Worm (Caenorhabditis elegans) whole organism, late embryonic: ENCODE measurements around the gene K07H8.11.

Source experiments
- F13H6.1 ChIP-seq: sonication (generic microtip); optimal IDR thresholded peaks from 2 replicates; lab custom pipeline; 2016; ENCODE audit warnings: missing genetic modification characterization, missing compliant biosample characterization
- K02D7.2 ChIP-seq: sonication (generic microtip); optimal IDR thresholded peaks from 2 replicates; lab custom pipeline; 2017; ENCODE audit warnings: mild to moderate bottlenecking, missing genetic modification characterization, missing compliant biosample characterization
- K09A11.1 ChIP-seq: sonication (generic microtip); optimal IDR thresholded peaks from 2 replicates; lab custom pipeline; 2017; ENCODE audit warnings: antibody characterized with exemption, mild to moderate bottlenecking, missing genetic modification characterization, missing compliant biosample characterization; ENCODE audit not compliant: insufficient read depth
- T23F11.4 ChIP-seq: fragments of 200-800 bp; sonication (Bioruptor generic); optimal IDR thresholded peaks from 2 replicates; lab custom pipeline; 2018; ENCODE audit warnings: mild to moderate bottlenecking, missing genetic modification characterization, missing compliant biosample characterization
- Y22D7AL.16 ChIP-seq: sonication (generic microtip); optimal IDR thresholded peaks from 2 replicates; lab custom pipeline; 2016; ENCODE audit warnings: missing genetic modification characterization, missing compliant biosample characterization
- ama-1 ChIP-seq: fragments of 150-350 bp; optimal IDR thresholded peaks from 2 replicates; lab custom pipeline; 2014
- ceh-14 ChIP-seq: sonication (generic microtip); optimal IDR thresholded peaks from 2 replicates; lab custom pipeline; 2016; ENCODE audit warnings: missing genotype, missing genetic modification characterization, missing compliant biosample characterization
- ceh-2 ChIP-seq: sonication (generic microtip); optimal IDR thresholded peaks from 2 replicates; lab custom pipeline; 2016; ENCODE audit warnings: missing genotype, missing genetic modification characterization, missing compliant biosample characterization
- ceh-31 ChIP-seq: sonication (generic microtip); optimal IDR thresholded peaks from 2 replicates; lab custom pipeline; 2016; ENCODE audit warnings: missing genetic modification characterization, missing compliant biosample characterization
- ceh-48 ChIP-seq: sonication (generic microtip); optimal IDR thresholded peaks from 2 replicates; lab custom pipeline; 2016; ENCODE audit warnings: missing genetic modification characterization, inconsistent platforms, missing compliant biosample characterization
- ceh-6 ChIP-seq: fragments of 200-800 bp; sonication (Bioruptor generic); optimal IDR thresholded peaks from 2 replicates; lab custom pipeline; 2018; ENCODE audit warnings: mild to moderate bottlenecking, missing genetic modification characterization, missing compliant biosample characterization
- che-1 ChIP-seq: sonication (generic microtip); optimal IDR thresholded peaks from 2 replicates; lab custom pipeline; 2016; ENCODE audit warnings: mild to moderate bottlenecking, missing genetic modification characterization, missing compliant biosample characterization
- dmd-4 ChIP-seq: sonication (generic microtip); optimal IDR thresholded peaks from 2 replicates; lab custom pipeline; 2016; ENCODE audit warnings: borderline replicate concordance, missing genetic modification characterization, missing compliant biosample characterization
- dve-1 ChIP-seq: sonication (generic microtip); optimal IDR thresholded peaks from 2 replicates; lab custom pipeline; 2017; ENCODE audit warnings: antibody characterized with exemption, mild to moderate bottlenecking, missing genetic modification characterization, missing compliant biosample characterization
- elt-2 ChIP-seq: sonication (generic microtip); optimal IDR thresholded peaks from 2 replicates; lab custom pipeline; 2016; ENCODE audit warnings: missing genetic modification reagents, missing genetic modification characterization, missing compliant biosample characterization
- eyg-1 ChIP-seq: sonication (generic microtip); optimal IDR thresholded peaks from 2 replicates; lab custom pipeline; 2016; ENCODE audit warnings: missing genotype, missing genetic modification characterization, missing compliant biosample characterization
- fkh-6 ChIP-seq: sonication (generic microtip); optimal IDR thresholded peaks from 2 replicates; lab custom pipeline; 2016; ENCODE audit warnings: missing genetic modification characterization, missing compliant biosample characterization
- hlh-6 ChIP-seq: sonication (generic microtip); optimal IDR thresholded peaks from 2 replicates; lab custom pipeline; 2016; ENCODE audit warnings: missing genotype, missing genetic modification characterization, missing compliant biosample characterization
- hlh-8 ChIP-seq: sonication (generic microtip); optimal IDR thresholded peaks from 2 replicates; lab custom pipeline; 2016; ENCODE audit warnings: missing genotype, missing genetic modification characterization, missing compliant biosample characterization
- lim-6 ChIP-seq: sonication (generic microtip); optimal IDR thresholded peaks from 2 replicates; lab custom pipeline; 2016; ENCODE audit warnings: missing genetic modification characterization, missing compliant biosample characterization
- lin-11 ChIP-seq: fragments of 200-800 bp; sonication (Bioruptor generic); optimal IDR thresholded peaks from 2 replicates; lab custom pipeline; 2018; ENCODE audit warnings: mild to moderate bottlenecking, missing genetic modification characterization, missing compliant biosample characterization
- madf-2 ChIP-seq: sonication (generic microtip); optimal IDR thresholded peaks from 2 replicates; lab custom pipeline; 2017; ENCODE audit warnings: missing genetic modification characterization, missing compliant biosample characterization
- mec-3 ChIP-seq: sonication (generic microtip); optimal IDR thresholded peaks from 2 replicates; lab custom pipeline; 2016; ENCODE audit warnings: borderline replicate concordance, missing genetic modification characterization, missing compliant biosample characterization
- nfya-1 ChIP-seq: sonication (generic microtip); optimal IDR thresholded peaks from 2 replicates; lab custom pipeline; 2017; ENCODE audit warnings: missing genetic modification characterization, mild to moderate bottlenecking, missing compliant biosample characterization, antibody characterized with exemption, moderate library complexity
- nhr-232 ChIP-seq: sonication (generic microtip); optimal IDR thresholded peaks from 2 replicates; lab custom pipeline; 2016; ENCODE audit warnings: missing genetic modification characterization, missing compliant biosample characterization
- pag-3 ChIP-seq: sonication (generic microtip); optimal IDR thresholded peaks from 2 replicates; lab custom pipeline; 2016; ENCODE audit warnings: missing compliant biosample characterization, missing genetic modification characterization, borderline replicate concordance
- pat-9 ChIP-seq: fragments of 200-800 bp; sonication (Bioruptor generic); optimal IDR thresholded peaks from 2 replicates; lab custom pipeline; 2018; ENCODE audit warnings: mild to moderate bottlenecking, missing genetic modification characterization, moderate library complexity, missing compliant biosample characterization
- pha-2 ChIP-seq: sonication (generic microtip); optimal IDR thresholded peaks from 2 replicates; lab custom pipeline; 2017; ENCODE audit warnings: mild to moderate bottlenecking, missing genetic modification characterization, missing compliant biosample characterization
- pha-4 ChIP-seq: fragments of 150-350 bp; optimal IDR thresholded peaks from 2 replicates; lab custom pipeline; 2018; ENCODE audit warnings: missing biosample characterization, missing genetic modification reagents, missing genetic modification characterization
- pqm-1 ChIP-seq: sonication (generic microtip); optimal IDR thresholded peaks from 2 replicates; lab custom pipeline; 2016; ENCODE audit warnings: missing genetic modification characterization, missing compliant biosample characterization
- pros-1 ChIP-seq: fragments of 150-350 bp; optimal IDR thresholded peaks from 2 replicates; lab custom pipeline; 2014; ENCODE audit warnings: missing biosample characterization, missing genetic modification reagents, missing genetic modification characterization
- ref-2 ChIP-seq: sonication (generic microtip); optimal IDR thresholded peaks from 2 replicates; lab custom pipeline; 2016; ENCODE audit warnings: missing genetic modification characterization, missing compliant biosample characterization
- sox-2 ChIP-seq: fragments of 200-800 bp; sonication (Bioruptor generic); IDR thresholded peaks from 2 replicates; pipeline ENCODE4 v1.3.6; 2022; ENCODE audit warnings: missing genetic modification reagents, missing genetic modification characterization, missing compliant biosample characterization
- unc-3 ChIP-seq, 2 experiments: fragments of 200-800 bp in 1 of 2; sonication (Bioruptor generic) in 1 of 2; sonication (generic microtip) in 1 of 2; conservative IDR thresholded peaks in 1 of 2; optimal IDR thresholded peaks in 1 of 2; 2 replicates each; pipeline versions ENCODE4 v1.3.6 to Lab custom; 2016 to 2022; ENCODE audit warnings: missing compliant biosample characterization in 2 of 2, missing genetic modification characterization in 2 of 2, missing genetic modification reagents in 1 of 2
- unc-42 ChIP-seq: sonication (generic microtip); optimal IDR thresholded peaks from 2 replicates; lab custom pipeline; 2016; ENCODE audit warnings: missing genotype, missing genetic modification characterization, missing compliant biosample characterization
- unc-55 ChIP-seq: sonication (generic microtip); optimal IDR thresholded peaks from 2 replicates; lab custom pipeline; 2017; ENCODE audit warnings: missing biosample characterization, missing genetic modification reagents, missing genetic modification characterization
- unc-86 ChIP-seq: sonication (generic microtip); optimal IDR thresholded peaks from 2 replicates; lab custom pipeline; 2016; ENCODE audit warnings: missing genetic modification characterization, missing compliant biosample characterization
- zip-5 ChIP-seq: sonication (generic microtip); optimal IDR thresholded peaks from 2 replicates; lab custom pipeline; 2016; ENCODE audit warnings: missing genetic modification characterization, missing compliant biosample characterization
- ztf-16 ChIP-seq: sonication (generic microtip); optimal IDR thresholded peaks from 2 replicates; lab custom pipeline; 2017; ENCODE audit warnings: missing genetic modification characterization, missing compliant biosample characterization

The K07H8.11 gene

ce11 chrIV:8275232-8275631, at the start of gene K07H8.11:
K07H8.11 (minus strand) TSS chrIV:8275332.
- TF ChIP-seq madf-2 (no peak), K02D7.2 (tag; lab: Kevin White, UChicago) (no peak), ceh-2 (tag; lab: Kevin White, UChicago) (no peak), che-1 (tag; lab: Kevin White, UChicago) (no peak), eyg-1 (tag; lab: Kevin White, UChicago) (no peak), ceh-14 (tag; lab: Kevin White, UChicago) (no peak), mec-3 (no peak), sox-2 (GFP tag; lab: Robert Waterston, UW) (no peak), K09A11.1 (tag; lab: Kevin White, UChicago) (no peak), unc-86 (tag; lab: Kevin White, UChicago) (no peak), ref-2 (no peak), pqm-1 (tag; lab: Kevin White, UChicago) (no peak)

- TF ChIP-seq unc-42 (tag; lab: Kevin White, UChicago) = no peak
- TF ChIP-seq fkh-6 (tag; lab: Kevin White, UChicago) = no peak
- TF ChIP-seq ceh-14 (tag; lab: Kevin White, UChicago) = no peak
- TF ChIP-seq unc-86 (tag; lab: Kevin White, UChicago) = no peak
- no peak for TF ChIP-seq pqm-1 (tag; lab: Kevin White, UChicago)
- TF ChIP-seq Y22D7AL.16 (tag; lab: Kevin White, UChicago) = no peak
- TF ChIP-seq T23F11.4 (GFP tag; lab: Kevin White, UChicago) = no peak
- no peak for TF ChIP-seq nfya-1 (tag; lab: Kevin White, UChicago)
- no peak for TF ChIP-seq dve-1
- no peak for TF ChIP-seq pag-3
- no peak for TF ChIP-seq ztf-16
- TF ChIP-seq pros-1 = no peak
- TF ChIP-seq ceh-6 = no peak
- no peak for TF ChIP-seq unc-55
- no peak for TF ChIP-seq hlh-6 (tag; lab: Kevin White, UChicago)
- TF ChIP-seq lim-6 (tag; lab: Kevin White, UChicago) = no peak
These were observed 43.7 kb upstream of the K07H8.11 start for ce11 chrIV:8318799-8319198.

ce11 chrIV:8317800-8318199, 42.7 kb upstream of the K07H8.11 start:
- TF ChIP-seq sox-2 (GFP tag; lab: Robert Waterston, UW) (no peak), pat-9 (tag; lab: Kevin White, UChicago) (no peak), nfya-1 (tag; lab: Kevin White, UChicago) (no peak), ztf-16 (no peak), dmd-4 (tag; lab: Kevin White, UChicago) (no peak), ceh-48 (tag; lab: Kevin White, UChicago) (no peak), lin-11 (tag; lab: Kevin White, UChicago) (no peak), zip-5 (tag; lab: Kevin White, UChicago) (no peak), ceh-31 (tag; lab: Kevin White, UChicago) (no peak)

- TF ChIP-seq pqm-1 (tag; lab: Kevin White, UChicago) (no peak), lim-6 (tag; lab: Kevin White, UChicago) (no peak), pag-3 (no peak), unc-3 (GFP tag; conservative IDR thresholded peaks at IDR 0.05; lab: Robert Waterston, UW) (no peak), unc-3 (tag; optimal IDR thresholded peaks at IDR 0.05; lab: Kevin White, UChicago) (no peak), elt-2 (tag; lab: Kevin White, UChicago) (no peak), che-1 (tag; lab: Kevin White, UChicago) (no peak), ama-1 (lab: Kevin White, UChicago) (no peak), madf-2 (no peak), hlh-6 (tag; lab: Kevin White, UChicago) (no peak), F13H6.1 (tag; lab: Kevin White, UChicago) (no peak), pha-2 (tag; lab: Kevin White, UChicago) (no peak), hlh-8 (tag; lab: Kevin White, UChicago) (no peak), pha-4 (tag; lab: Kevin White, UChicago) (no peak), mec-3 (no peak), nhr-232 (no peak)
These were observed 37.7 kb upstream of the K07H8.11 start, which contains the start of gene F35H10.10 for ce11 chrIV:8312846-8313245. F35H10.10 (minus strand) TSS chrIV:8312946.
